Fruit fly (Drosophila melanogaster): ENCODE measurements around the gene Orct.

Orct gene

DNA sequence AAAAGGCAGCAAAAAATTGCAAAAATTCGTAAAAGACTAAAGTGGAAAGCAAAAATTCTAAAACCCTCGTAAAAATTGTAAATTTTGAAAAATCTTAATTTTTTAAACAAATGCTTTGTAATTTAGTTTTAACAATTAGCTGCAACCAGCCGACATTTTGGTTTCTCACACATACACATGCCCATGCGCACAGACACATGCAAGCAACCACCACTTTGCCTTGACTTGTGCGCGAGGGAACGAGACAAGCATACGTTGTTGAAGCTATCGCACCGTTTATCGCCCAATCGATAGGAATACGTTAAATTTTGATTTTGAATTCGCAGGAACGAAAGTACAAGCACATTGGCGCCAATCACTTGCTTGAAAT is 44.3 kb downstream of the Orct start (continued):
- TF ChIP-seq Gug (GFP tag; IDR thresholded peaks at IDR 0.05) (no peak), CG1792 (GFP tag; optimal IDR thresholded peaks at IDR 0.05) (no peak), Poxn (GFP tag; IDR thresholded peaks at IDR 0.05) (no peak), gt (GFP tag; IDR thresholded peaks at IDR 0.05) (no peak), CG3847 (GFP tag; IDR thresholded peaks at IDR 0.05) (no peak), eyg (GFP tag; optimal IDR thresholded peaks at IDR 0.05) (no peak), B-H1 (GFP tag; IDR thresholded peaks at IDR 0.05) (no peak), CG2202 (tag; optimal IDR thresholded peaks at IDR 0.05) (no peak), B-H2 (GFP tag; optimal IDR thresholded peaks at IDR 0.05) (no peak), aop (GFP tag; IDR thresholded peaks at IDR 0.05) (no peak), lilli (GFP tag; optimal IDR thresholded peaks at IDR 0.05) (no peak), CG5953 (GFP tag; IDR thresholded peaks at IDR 0.05) (no peak), CG13424 (tag; optimal IDR thresholded peaks at IDR 0.05) (no peak), Hr51 (GFP tag; optimal IDR thresholded peaks at IDR 0.05) (no peak), Max (GFP tag; optimal IDR thresholded peaks at IDR 0.05) (no peak), CG7987 (GFP tag; optimal IDR thresholded peaks at IDR 0.05) (no peak), CG8290 (GFP tag; optimal IDR thresholded peaks at IDR 0.05) (no peak), CG8290 (tag; optimal IDR thresholded peaks at IDR 0.05) (no peak), Vsx1 (GFP tag; optimal IDR thresholded peaks at IDR 0.05) (peak; percentile 95), Dek (tag; optimal IDR thresholded peaks at IDR 0.05) (no peak), Sry-δ (GFP tag; optimal IDR thresholded peaks at IDR 0.05) (peak; percentile 71), Sox100B (GFP tag; optimal IDR thresholded peaks at IDR 0.05) (no peak), NFAT (GFP tag; IDR thresholded peaks at IDR 0.05) (no peak), CG16815 (GFP tag; optimal IDR thresholded peaks at IDR 0.05) (no peak), jumu (GFP tag; optimal IDR thresholded peaks at IDR 0.05) (no peak), Hr78 (GFP tag; optimal IDR thresholded peaks at IDR 0.05) (no peak), CG17359 (tag; optimal IDR thresholded peaks at IDR 0.05) (no peak), shn (GFP tag; optimal IDR thresholded peaks at IDR 0.05) (no peak), CG7839 (tag; optimal IDR thresholded peaks at IDR 0.05) (no peak), CG2199 (GFP tag; IDR thresholded peaks at IDR 0.05) (no peak), CG12744 (GFP tag; optimal IDR thresholded peaks at IDR 0.05) (no peak), Eip74EF (GFP tag; optimal IDR thresholded peaks at IDR 0.05) (no peak), unpg (GFP tag; optimal IDR thresholded peaks at IDR 0.05) (no peak), NC2α (GFP tag; optimal IDR thresholded peaks at IDR 0.05) (no peak), CG7271 (tag; optimal IDR thresholded peaks at IDR 0.05) (no peak), D (optimal IDR thresholded peaks at IDR 0.05) (no peak), D (GFP tag; optimal IDR thresholded peaks at IDR 0.05) (no peak), z (GFP tag; IDR thresholded peaks at IDR 0.05) (no peak), dpn (GFP tag; optimal IDR thresholded peaks at IDR 0.05) (no peak), ase (GFP tag; IDR thresholded peaks at IDR 0.05) (no peak), CG10654 (GFP tag; optimal IDR thresholded peaks at IDR 0.05) (no peak), grn (GFP tag; optimal IDR thresholded peaks at IDR 0.05) (no peak), CG8089 (GFP tag; optimal IDR thresholded peaks at IDR 0.05) (no peak), Bdp1 (GFP tag; optimal IDR thresholded peaks at IDR 0.05) (no peak), vvl (GFP tag; IDR thresholded peaks at IDR 0.05) (peak; percentile 72), gem (tag; optimal IDR thresholded peaks at IDR 0.05) (no peak), Lpt (GFP tag; optimal IDR thresholded peaks at IDR 0.05) (no peak), CG11696 (GFP tag; IDR thresholded peaks at IDR 0.05) (no peak), CG3163 (GFP tag; optimal IDR thresholded peaks at IDR 0.05) (no peak), CG4360 (GFP tag; IDR thresholded peaks at IDR 0.05) (no peak), Ptx1 (GFP tag; IDR thresholded peaks at IDR 0.05) (no peak), insv (GFP tag; optimal IDR thresholded peaks at IDR 0.05) (no peak), BtbVII (GFP tag; optimal IDR thresholded peaks at IDR 0.05) (no peak), usp (GFP tag; optimal IDR thresholded peaks at IDR 0.05) (no peak)
